Worm (Caenorhabditis elegans): ENCODE results near the gene mrps-17.

DNA sequence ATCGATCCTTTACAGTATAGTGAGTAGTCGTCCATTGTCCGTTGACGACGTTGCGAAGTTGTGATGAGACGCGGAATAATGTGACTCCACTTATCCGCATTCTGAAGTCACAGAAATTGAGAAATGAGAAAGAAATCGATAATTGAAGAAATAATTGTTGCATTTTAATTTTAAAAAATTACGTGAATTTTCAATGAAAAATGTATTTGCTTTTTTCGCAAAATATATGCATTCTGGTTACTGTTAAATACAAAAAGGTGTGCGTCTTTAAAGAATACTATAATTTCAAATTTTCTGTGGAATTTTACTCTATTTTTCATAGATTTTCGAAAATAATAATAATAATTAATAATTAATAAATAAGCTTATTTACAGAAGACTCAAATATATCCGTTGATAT lies 15.2 kb upstream of the mrps-17 start, which contains the start of gene let-721:
- TF ChIP-seq zag-1 (tag; optimal IDR thresholded peaks at IDR 0.05) (no peak), efl-1 (optimal IDR thresholded peaks at IDR 0.05) (no peak), efl-1 (GFP tag; optimal IDR thresholded peaks at IDR 0.05 in 1 of 2) (no peak)

All from whole organism, L1 larva.